Fruit fly (Drosophila melanogaster) whole organism, embryonic: Measurements from ENCODE around the gene CG11970.
A peak's percentile ranks its signal among the peaks of the same experiment; 100 is the strongest.

Experiments
- Bdp1 ChIP-seq: fragments of 200-800 bp; sonication (Bioruptor generic); optimal IDR thresholded peaks from 3 replicates; lab custom pipeline; 2016; ENCODE audit warnings: missing biosample characterization, missing genetic modification characterization
- Bgb ChIP-seq: fragments of 200-800 bp; sonication (Bioruptor generic); IDR thresholded peaks from 2 replicates; pipeline ENCODE4 v1.3.6; 2022; ENCODE audit warnings: missing biosample characterization, missing genetic modification characterization; ENCODE audit not compliant: partially characterized antibody
- CG10959 ChIP-seq: fragments of 200-800 bp; sonication (Bioruptor generic); IDR thresholded peaks from 2 replicates; pipeline ENCODE4 v1.3.6; 2022; ENCODE audit warnings: missing biosample characterization, missing genetic modification characterization
- CG1529 ChIP-seq: fragments of 200-800 bp; sonication (Bioruptor generic); optimal IDR thresholded peaks from 3 replicates; lab custom pipeline; 2018; ENCODE audit warnings: missing biosample characterization, missing genetic modification characterization
- CG15514 ChIP-seq: fragments of 200-800 bp; sonication (Bioruptor generic); optimal IDR thresholded peaks from 3 replicates; lab custom pipeline; 2017; ENCODE audit warnings: missing biosample characterization, missing genetic modification characterization, mild to moderate bottlenecking, moderate library complexity, missing genetic modification reagents
- CG15696 ChIP-seq: fragments of 200-800 bp; sonication (Bioruptor generic); optimal IDR thresholded peaks from 2 replicates; lab custom pipeline; 2019; ENCODE audit warnings: missing biosample characterization, mild to moderate bottlenecking, missing genetic modification characterization, moderate library complexity
- CG1603 ChIP-seq: fragments of 200-800 bp; sonication (Bioruptor generic); optimal IDR thresholded peaks from 2 replicates; lab custom pipeline; 2019; ENCODE audit warnings: missing biosample characterization, mild to moderate bottlenecking, missing genetic modification characterization, moderate library complexity
- CG17361 ChIP-seq: fragments of 200-800 bp; sonication (Bioruptor generic); IDR thresholded peaks from 3 replicates; pipeline ENCODE4 v1.3.6; 2022; ENCODE audit warnings: missing biosample characterization, missing genetic modification characterization
- CG17612 ChIP-seq: fragments of 200-800 bp; sonication (Bioruptor generic); IDR thresholded peaks from 2 replicates; pipeline ENCODE4 v1.3.6; 2022; ENCODE audit warnings: missing biosample characterization, missing genetic modification characterization
- CG17802 ChIP-seq: fragments of 200-800 bp; sonication (Bioruptor generic); optimal IDR thresholded peaks from 2 replicates; lab custom pipeline; 2018; ENCODE audit warnings: missing biosample characterization, mild to moderate bottlenecking, missing genetic modification characterization, moderate library complexity
- CG17829 ChIP-seq: fragments of 200-800 bp; optimal IDR thresholded peaks from 2 replicates; lab custom pipeline; 2019; ENCODE audit warnings: missing biosample characterization, mild to moderate bottlenecking, missing genetic modification characterization, moderate library complexity
- CG1832 ChIP-seq: fragments of 200-800 bp; sonication (Bioruptor generic); optimal IDR thresholded peaks from 2 replicates; lab custom pipeline; 2017; ENCODE audit warnings: missing biosample characterization, mild to moderate bottlenecking, missing genetic modification characterization, inconsistent platforms
- CG2678 ChIP-seq: fragments of 200-800 bp; sonication (Bioruptor generic); optimal IDR thresholded peaks from 3 replicates; lab custom pipeline; 2019; ENCODE audit warnings: missing biosample characterization, mild to moderate bottlenecking, missing genetic modification characterization, moderate library complexity
- CG31388 ChIP-seq: fragments of 200-800 bp; sonication (Bioruptor generic); optimal IDR thresholded peaks from 2 replicates; lab custom pipeline; 2016; ENCODE audit warnings: missing biosample characterization, missing genetic modification characterization
- CG3281 ChIP-seq: fragments of 200-800 bp; sonication (Bioruptor generic); optimal IDR thresholded peaks from 3 replicates; lab custom pipeline; 2017; ENCODE audit warnings: missing biosample characterization, mild to moderate bottlenecking, missing genetic modification characterization
- CG34376 ChIP-seq: fragments of 200-800 bp; sonication (Bioruptor generic); optimal IDR thresholded peaks from 2 replicates; lab custom pipeline; 2018; ENCODE audit warnings: missing biosample characterization, mild to moderate bottlenecking, missing genetic modification characterization
- CG4730 ChIP-seq: fragments of 200-800 bp; sonication (Bioruptor generic); IDR thresholded peaks from 2 replicates; pipeline ENCODE4 v1.3.6; 2022; ENCODE audit warnings: missing biosample characterization, missing genetic modification characterization
- CG7963 ChIP-seq: fragments of 200-800 bp; sonication (Bioruptor generic); IDR thresholded peaks from 3 replicates; pipeline ENCODE4 v1.3.6; 2022; ENCODE audit warnings: missing biosample characterization, missing genetic modification characterization; ENCODE audit not compliant: partially characterized antibody
- CG7987 ChIP-seq: fragments of 200-800 bp; sonication (Bioruptor generic); optimal IDR thresholded peaks from 2 replicates; lab custom pipeline; 2018; ENCODE audit warnings: missing biosample characterization, mild to moderate bottlenecking, missing genetic modification characterization, moderate library complexity
- Dip3 ChIP-seq: fragments of 200-800 bp; sonication (Bioruptor generic); optimal IDR thresholded peaks from 3 replicates; lab custom pipeline; 2016; ENCODE audit warnings: missing biosample characterization, missing genetic modification characterization
- Dp ChIP-seq: fragments of 200-800 bp; sonication (Bioruptor generic); optimal IDR thresholded peaks from 2 replicates; lab custom pipeline; 2018; ENCODE audit warnings: missing biosample characterization, mild to moderate bottlenecking, missing genetic modification characterization, moderate library complexity
- Dref ChIP-seq: fragments of 200-800 bp; sonication (Bioruptor generic); IDR thresholded peaks from 2 replicates; pipeline ENCODE4 v1.3.6; 2022; ENCODE audit warnings: missing biosample characterization, missing genetic modification characterization
- Ets97D ChIP-seq: fragments of 200-800 bp; sonication (Bioruptor generic); optimal IDR thresholded peaks from 3 replicates; lab custom pipeline; 2016; ENCODE audit warnings: missing biosample characterization, missing genetic modification characterization
- HmgD ChIP-seq: fragments of 200-800 bp; sonication (Bioruptor generic); optimal IDR thresholded peaks from 3 replicates; lab custom pipeline; 2016; ENCODE audit warnings: missing biosample characterization, missing genetic modification characterization
- Hr39 ChIP-seq: fragments of >200 bp; optimal IDR thresholded peaks from 2 replicates; lab custom pipeline; 2017
- Lim3 ChIP-seq: fragments of 200-800 bp; sonication (Bioruptor generic); IDR thresholded peaks from 2 replicates; pipeline ENCODE4 v1.3.6; 2022; ENCODE audit warnings: missing biosample characterization, missing genetic modification characterization
- MTF-1 ChIP-seq: fragments of 200-800 bp; sonication (Bioruptor generic); optimal IDR thresholded peaks from 2 replicates; lab custom pipeline; 2018; ENCODE audit warnings: missing biosample characterization, mild to moderate bottlenecking, missing genetic modification characterization, borderline replicate concordance
- Myb ChIP-seq: fragments of 200-800 bp; sonication (Bioruptor generic); optimal IDR thresholded peaks from 2 replicates; lab custom pipeline; 2016; ENCODE audit warnings: missing biosample characterization, missing genetic modification characterization
- Pdp1 ChIP-seq, 2 experiments: fragments of 200-800 bp; sonication (Bioruptor generic); optimal IDR thresholded peaks; 3 replicates each; lab custom pipeline; 2016; ENCODE audit warnings: missing biosample characterization in 2 of 2, missing genetic modification characterization in 2 of 2, mild to moderate bottlenecking in 1 of 2, moderate library complexity in 1 of 2
- Sin3A ChIP-seq: fragments of >200 bp; optimal IDR thresholded peaks from 2 replicates; lab custom pipeline; 2018
- Spps ChIP-seq: fragments of 200-800 bp; sonication (Bioruptor generic); optimal IDR thresholded peaks from 2 replicates; lab custom pipeline; 2018; ENCODE audit warnings: missing biosample characterization, mild to moderate bottlenecking, missing genetic modification characterization
- Trl ChIP-seq, 3 experiments: fragments of >200 bp in 2 of 3; fragments of 200-800 bp in 1 of 3; sonication (Bioruptor generic) in 1 of 3; optimal IDR thresholded peaks; 2 replicates in 1 of 3; 3 replicates in 2 of 3; lab custom pipeline; 2016 to 2017; ENCODE audit warnings: missing biosample characterization in 1 of 3, missing genetic modification characterization in 1 of 3
- ac ChIP-seq: fragments of 200-800 bp; sonication (Bioruptor generic); optimal IDR thresholded peaks from 3 replicates; lab custom pipeline; 2017; ENCODE audit warnings: missing biosample characterization, mild to moderate bottlenecking, missing genetic modification characterization
- ap ChIP-seq: fragments of 200-800 bp; sonication (Bioruptor generic); IDR thresholded peaks from 2 replicates; pipeline ENCODE4 v1.3.6; 2022; ENCODE audit warnings: missing biosample characterization, missing genetic modification characterization
- bowl ChIP-seq: fragments of 200-800 bp; sonication (Bioruptor generic); IDR thresholded peaks from 2 replicates; pipeline ENCODE4 v1.3.6; 2022; ENCODE audit warnings: missing biosample characterization, missing genetic modification characterization
- dimm ChIP-seq: fragments of 200-800 bp; sonication (Bioruptor generic); IDR thresholded peaks from 2 replicates; pipeline ENCODE4 v1.3.6; 2022; ENCODE audit warnings: missing biosample characterization, missing genetic modification characterization
- dmrt99B ChIP-seq: fragments of 200-800 bp; sonication (Bioruptor generic); optimal IDR thresholded peaks from 2 replicates; lab custom pipeline; 2018; ENCODE audit warnings: missing biosample characterization, mild to moderate bottlenecking, missing genetic modification characterization, moderate library complexity
- exex ChIP-seq: fragments of 200-800 bp; sonication (Bioruptor generic); optimal IDR thresholded peaks from 4 replicates; lab custom pipeline; 2018; ENCODE audit warnings: missing biosample characterization, mild to moderate bottlenecking, missing genetic modification characterization, moderate library complexity
- gfzf ChIP-seq: fragments of 200-800 bp; sonication (Bioruptor generic); optimal IDR thresholded peaks from 2 replicates; lab custom pipeline; 2016; ENCODE audit warnings: missing biosample characterization, mild to moderate bottlenecking, missing genetic modification characterization, moderate library complexity
- grn ChIP-seq: fragments of 200-800 bp; sonication (Bioruptor generic); optimal IDR thresholded peaks from 3 replicates; lab custom pipeline; 2017; ENCODE audit warnings: missing biosample characterization, missing genetic modification characterization
- jigr1 ChIP-seq: fragments of 200-800 bp; sonication (Bioruptor generic); IDR thresholded peaks from 3 replicates; pipeline ENCODE4 v1.3.6; 2022; ENCODE audit warnings: missing biosample characterization, missing genetic modification characterization
- klu ChIP-seq: fragments of 200-800 bp; sonication (Bioruptor generic); IDR thresholded peaks from 2 replicates; pipeline ENCODE4 v1.3.6; 2022; ENCODE audit warnings: missing biosample characterization, missing genetic modification characterization
- knrl ChIP-seq: fragments of 200-800 bp; sonication (Bioruptor generic); IDR thresholded peaks from 3 replicates; pipeline ENCODE4 v1.3.6; 2022; ENCODE audit warnings: missing biosample characterization, missing genetic modification characterization; ENCODE audit not compliant: partially characterized antibody
- otp ChIP-seq: fragments of 200-800 bp; sonication (Bioruptor generic); IDR thresholded peaks from 3 replicates; pipeline ENCODE4, ENCODE4 v1.3.6; 2022; ENCODE audit warnings: missing biosample characterization, missing genetic modification characterization
- p53 ChIP-seq: fragments of 200-800 bp; sonication (Bioruptor generic); optimal IDR thresholded peaks from 2 replicates; lab custom pipeline; 2016; ENCODE audit warnings: missing biosample characterization, missing genetic modification characterization
- phol ChIP-seq: fragments of 200-800 bp; sonication (Bioruptor generic); optimal IDR thresholded peaks from 3 replicates; lab custom pipeline; 2018; ENCODE audit warnings: missing biosample characterization, mild to moderate bottlenecking, missing genetic modification characterization, moderate library complexity
- scrt ChIP-seq: fragments of 200-800 bp; sonication (Bioruptor generic); optimal IDR thresholded peaks from 2 replicates; lab custom pipeline; 2018; ENCODE audit warnings: missing biosample characterization, mild to moderate bottlenecking, missing genetic modification characterization, moderate library complexity
- slbo ChIP-seq: fragments of 200-800 bp; sonication (Bioruptor generic); IDR thresholded peaks from 2 replicates; pipeline ENCODE4 v1.3.6; 2022; ENCODE audit warnings: missing biosample characterization, missing genetic modification characterization
- ttk ChIP-seq: fragments of 200-800 bp; sonication (Bioruptor generic); IDR thresholded peaks from 2 replicates; pipeline ENCODE4 v2.1.2; 2022; ENCODE audit warnings: missing biosample characterization, missing genetic modification characterization

Gene CG11970

dm6 chr3R:8938494-8939404 lies 45.8 kb upstream of the CG11970 start, which contains the start of gene ScsbetaA (continued):
- TF ChIP-seq ap (GFP tag; lab: Robert Waterston, UW) (no peak), CG1832 (GFP tag; lab: Kevin White, UChicago) (no peak), Sin3A (no peak), MTF-1 (GFP tag; lab: Kevin White, UChicago) (no peak), Dp (GFP tag; lab: Kevin White, UChicago) (peak; percentile 97), dmrt99B (tag; lab: Kevin White, UChicago) (no peak), ac (GFP tag; lab: Kevin White, UChicago) (no peak), Trl (optimal IDR thresholded peaks at IDR 0.05; lab: Kevin White, UChicago) (peak in 1 of 2 experiments; percentile 56), Trl (GFP tag; optimal IDR thresholded peaks at IDR 0.05; lab: Kevin White, UChicago) (no peak), CG15514 (GFP tag; lab: Kevin White, UChicago) (peak; percentile 97), Spps (no peak), CG4730 (no peak), Lim3 (GFP tag; lab: Robert Waterston, UW) (peak; percentile 32; the same call in 1 of the 2 replicates), scrt (GFP tag; lab: Kevin White, UChicago) (peak; percentile 39), CG34376 (peak; percentile 95), exex (tag; lab: Kevin White, UChicago) (peak; percentile 99), gfzf (GFP tag; lab: Kevin White, UChicago) (peak; percentile 63), Bgb (peak; percentile 92), CG17802 (tag; lab: Kevin White, UChicago) (no peak), CG1603 (peak; percentile 70), CG17612 (GFP tag; lab: Robert Waterston, UW) (no peak), ttk (GFP tag; lab: Robert Waterston, UW) (no peak), klu (GFP tag; lab: Robert Waterston, UW) (no peak), CG7987 (GFP tag; lab: Kevin White, UChicago) (no peak), CG7963 (peak; percentile 67), Bdp1 (GFP tag; lab: Kevin White, UChicago) (no peak), Ets97D (GFP tag; lab: Kevin White, UChicago) (peak; percentile 69), CG17829 (tag; lab: Kevin White, UChicago) (peak; percentile 33), HmgD (GFP tag; lab: Kevin White, UChicago) (no peak), Dip3 (GFP tag; lab: Kevin White, UChicago) (peak; percentile 1), phol (tag; lab: Kevin White, UChicago) (peak; percentile 55), CG17361 (GFP tag; lab: Robert Waterston, UW) (peak; percentile 40; the same call in 2 of the 3 replicates), CG10959 (no peak), jigr1 (GFP tag; lab: Robert Waterston, UW) (no peak), CG31388 (GFP tag; lab: Kevin White, UChicago) (no peak), CG2678 (tag; lab: Kevin White, UChicago) (no peak), grn (GFP tag; lab: Kevin White, UChicago) (peak; percentile 67), CG1529 (GFP tag; lab: Kevin White, UChicago) (no peak), Hr39 (lab: Kevin White, UChicago) (no peak), Myb (GFP tag; lab: Kevin White, UChicago) (peak; percentile 72), slbo (GFP tag; lab: Robert Waterston, UW) (peak; percentile 21; the same call in 1 of the 2 replicates), bowl (GFP tag; lab: Robert Waterston, UW) (no peak), dimm (GFP tag; lab: Robert Waterston, UW) (no peak), Dref (peak; percentile 96), CG3281 (GFP tag; lab: Kevin White, UChicago) (peak; percentile 31), p53 (GFP tag; lab: Kevin White, UChicago) (no peak), CG15696 (tag; lab: Kevin White, UChicago) (no peak), Pdp1 (GFP tag; optimal IDR thresholded peaks at IDR 0.05; lab: Kevin White, UChicago) (peak in 1 of 2 experiments; percentile 99), otp (GFP tag; lab: Robert Waterston, UW) (no peak), knrl (GFP tag; lab: Robert Waterston, UW) (peak; percentile 83)
